Fruit fly (Drosophila melanogaster) whole organism, embryonic: Measurements from ENCODE around the gene cana.
A peak's percentile ranks its signal among the peaks of the same experiment; 100 is the strongest.

Experiments
- Antp ChIP-seq: fragments of 200-800 bp; sonication (Bioruptor generic); optimal IDR thresholded peaks from 3 replicates; lab custom pipeline; 2016; ENCODE audit warnings: missing biosample characterization, missing genetic modification characterization
- Blimp-1 ChIP-seq: fragments of 200-800 bp; sonication (Bioruptor generic); optimal IDR thresholded peaks from 3 replicates; lab custom pipeline; 2018; ENCODE audit warnings: missing biosample characterization, missing genetic modification characterization, mild to moderate bottlenecking, moderate library complexity, missing genetic modification reagents
- CG10267 ChIP-seq: fragments of 200-800 bp; sonication (Bioruptor generic); optimal IDR thresholded peaks from 2 replicates; lab custom pipeline; 2018; ENCODE audit warnings: missing biosample characterization, mild to moderate bottlenecking, missing genetic modification characterization, moderate library complexity
- CG10431 ChIP-seq: fragments of 200-800 bp; sonication (Bioruptor generic); optimal IDR thresholded peaks from 3 replicates; lab custom pipeline; 2018; ENCODE audit warnings: missing biosample characterization, mild to moderate bottlenecking, missing genetic modification characterization
- CG10565 ChIP-seq: fragments of 200-800 bp; sonication (Bioruptor generic); optimal IDR thresholded peaks from 3 replicates; lab custom pipeline; 2016; ENCODE audit warnings: missing biosample characterization, mild to moderate bottlenecking, missing genetic modification characterization
- CG11247 ChIP-seq: fragments of 200-800 bp; sonication (Bioruptor generic); IDR thresholded peaks from 2 replicates; pipeline ENCODE4 v1.3.6; 2022; ENCODE audit warnings: missing biosample characterization, missing genetic modification characterization
- CG11504 ChIP-seq: fragments of 200-800 bp; sonication (Bioruptor generic); optimal IDR thresholded peaks from 3 replicates; lab custom pipeline; 2019; ENCODE audit warnings: missing biosample characterization, mild to moderate bottlenecking, missing genetic modification characterization, moderate library complexity
- CG15696 ChIP-seq: fragments of 200-800 bp; sonication (Bioruptor generic); optimal IDR thresholded peaks from 2 replicates; lab custom pipeline; 2019; ENCODE audit warnings: missing biosample characterization, mild to moderate bottlenecking, missing genetic modification characterization, moderate library complexity
- CG18476 ChIP-seq: fragments of 200-800 bp; sonication (Bioruptor generic); optimal IDR thresholded peaks from 2 replicates; lab custom pipeline; 2016; ENCODE audit warnings: missing biosample characterization, mild to moderate bottlenecking, missing genetic modification characterization
- CG2129 ChIP-seq: fragments of 200-800 bp; sonication (Bioruptor generic); IDR thresholded peaks from 2 replicates; pipeline ENCODE4 v1.3.6; 2022; ENCODE audit warnings: missing biosample characterization, missing genetic modification characterization; ENCODE audit not compliant: partially characterized antibody
- CG2712 ChIP-seq: fragments of 200-800 bp; optimal IDR thresholded peaks from 3 replicates; lab custom pipeline; 2019; ENCODE audit warnings: missing biosample characterization, mild to moderate bottlenecking, missing genetic modification characterization, moderate library complexity
- CG31441 ChIP-seq: fragments of 200-800 bp; sonication (Bioruptor generic); IDR thresholded peaks from 2 replicates; pipeline ENCODE4 v1.3.6; 2022; ENCODE audit warnings: missing biosample characterization, missing genetic modification characterization
- CG32767 ChIP-seq: fragments of 200-800 bp; sonication (Bioruptor generic); IDR thresholded peaks from 2 replicates; pipeline ENCODE4 v1.3.6; 2022; ENCODE audit warnings: missing biosample characterization, missing genetic modification characterization
- CG4730 ChIP-seq: fragments of 200-800 bp; sonication (Bioruptor generic); IDR thresholded peaks from 2 replicates; pipeline ENCODE4 v1.3.6; 2022; ENCODE audit warnings: missing biosample characterization, missing genetic modification characterization
- CG4820 ChIP-seq: fragments of 200-800 bp; sonication (Bioruptor generic); optimal IDR thresholded peaks from 3 replicates; lab custom pipeline; 2016; ENCODE audit warnings: missing biosample characterization, missing genetic modification characterization
- CG7357 ChIP-seq: fragments of 200-800 bp; sonication (Bioruptor generic); IDR thresholded peaks from 3 replicates; pipeline ENCODE4 v1.3.6; 2022; ENCODE audit warnings: missing biosample characterization, missing genetic modification characterization
- CG7987 ChIP-seq: fragments of 200-800 bp; sonication (Bioruptor generic); optimal IDR thresholded peaks from 2 replicates; lab custom pipeline; 2018; ENCODE audit warnings: missing biosample characterization, mild to moderate bottlenecking, missing genetic modification characterization, moderate library complexity
- CG8359 ChIP-seq: fragments of 200-800 bp; sonication (Bioruptor generic); optimal IDR thresholded peaks from 2 replicates; lab custom pipeline; 2017; ENCODE audit warnings: missing biosample characterization, mild to moderate bottlenecking, missing genetic modification characterization, borderline replicate concordance
- CG8388 ChIP-seq: fragments of 200-800 bp; sonication (Bioruptor generic); optimal IDR thresholded peaks from 2 replicates; lab custom pipeline; 2019; ENCODE audit warnings: missing biosample characterization, mild to moderate bottlenecking, missing genetic modification characterization, moderate library complexity
- CG9215 ChIP-seq: fragments of 200-800 bp; sonication (Bioruptor generic); IDR thresholded peaks from 2 replicates; pipeline ENCODE4 v1.3.6; 2022; ENCODE audit warnings: missing biosample characterization, missing genetic modification characterization
- CG9609 ChIP-seq: fragments of 200-800 bp; sonication (Bioruptor generic); optimal IDR thresholded peaks from 3 replicates; lab custom pipeline; 2016; ENCODE audit warnings: missing biosample characterization, missing genetic modification characterization
- D ChIP-seq, 2 experiments: fragments of 200-800 bp in 1 of 2; fragments of >200 bp in 1 of 2; sonication (Bioruptor generic) in 1 of 2; optimal IDR thresholded peaks; 2 replicates in 1 of 2; 3 replicates in 1 of 2; lab custom pipeline; 2017; ENCODE audit warnings: mild to moderate bottlenecking in 1 of 2, missing biosample characterization in 1 of 2, missing genetic modification characterization in 1 of 2, missing genetic modification reagents in 1 of 2
- Doc2 ChIP-seq: fragments of 200-800 bp; sonication (Bioruptor generic); IDR thresholded peaks from 2 replicates; pipeline ENCODE4 v1.3.6; 2022; ENCODE audit warnings: missing biosample characterization, missing genetic modification characterization
- Dp ChIP-seq: fragments of 200-800 bp; sonication (Bioruptor generic); optimal IDR thresholded peaks from 2 replicates; lab custom pipeline; 2018; ENCODE audit warnings: missing biosample characterization, mild to moderate bottlenecking, missing genetic modification characterization, moderate library complexity
- Eip74EF ChIP-seq, 2 experiments: fragments of 200-800 bp in 1 of 2; fragments of >200 bp in 1 of 2; sonication (Bioruptor generic) in 1 of 2; optimal IDR thresholded peaks; 2 replicates each; lab custom pipeline; 2017 to 2019; ENCODE audit warnings: missing biosample characterization in 2 of 2, missing genetic modification characterization in 2 of 2, mild to moderate bottlenecking in 1 of 2, moderate library complexity in 1 of 2
- Elba2 ChIP-seq: fragments of 200-800 bp; sonication (Bioruptor generic); optimal IDR thresholded peaks from 3 replicates; lab custom pipeline; 2016; ENCODE audit warnings: missing biosample characterization, missing genetic modification characterization
- Gug ChIP-seq: fragments of 200-800 bp; sonication (Bioruptor generic); IDR thresholded peaks from 4 replicates; pipeline ENCODE4 v1.3.6; 2022; ENCODE audit warnings: missing biosample characterization, missing genetic modification characterization
- Hey ChIP-seq: fragments of 200-800 bp; sonication (Bioruptor generic); optimal IDR thresholded peaks from 3 replicates; lab custom pipeline; 2018; ENCODE audit warnings: missing biosample characterization, mild to moderate bottlenecking, missing genetic modification characterization
- Hr51 ChIP-seq, 2 experiments: fragments of 200-800 bp; sonication (Bioruptor generic); optimal IDR thresholded peaks; 2 replicates in 1 of 2; 3 replicates in 1 of 2; lab custom pipeline; 2016 to 2018; ENCODE audit warnings: missing biosample characterization in 2 of 2, missing genetic modification characterization in 2 of 2, mild to moderate bottlenecking in 1 of 2, moderate library complexity in 1 of 2
- Lim3 ChIP-seq: fragments of 200-800 bp; sonication (Bioruptor generic); IDR thresholded peaks from 2 replicates; pipeline ENCODE4 v1.3.6; 2022; ENCODE audit warnings: missing biosample characterization, missing genetic modification characterization
- Med ChIP-seq: fragments of 200-800 bp; sonication (Bioruptor generic); peaks from one replicate; lab custom pipeline; 2016; ENCODE audit warnings: missing biosample characterization, missing genetic modification characterization, mild to moderate bottlenecking, inconsistent platforms, moderate library complexity
- NFAT ChIP-seq: fragments of 200-800 bp; sonication (Bioruptor generic); IDR thresholded peaks from 2 replicates; pipeline ENCODE4 v1.3.6; 2022; ENCODE audit warnings: missing biosample characterization, missing genetic modification characterization
- Nf-YC ChIP-seq: fragments of 200-800 bp; optimal IDR thresholded peaks from 3 replicates; lab custom pipeline; 2019; ENCODE audit warnings: missing biosample characterization, mild to moderate bottlenecking, missing genetic modification characterization, moderate library complexity
- Ptx1 ChIP-seq: fragments of 200-800 bp; sonication (Bioruptor generic); IDR thresholded peaks from 2 replicates; pipeline ENCODE4 v1.3.6; 2022; ENCODE audit warnings: missing biosample characterization, missing genetic modification characterization
- Rx ChIP-seq: fragments of 200-800 bp; sonication (Bioruptor generic); IDR thresholded peaks from 2 replicates; pipeline ENCODE4 v1.3.6; 2022; ENCODE audit warnings: missing biosample characterization, missing genetic modification characterization
- Spps ChIP-seq: fragments of 200-800 bp; sonication (Bioruptor generic); optimal IDR thresholded peaks from 2 replicates; lab custom pipeline; 2018; ENCODE audit warnings: missing biosample characterization, mild to moderate bottlenecking, missing genetic modification characterization
- bbx ChIP-seq: fragments of 200-800 bp; sonication (Bioruptor generic); IDR thresholded peaks from 2 replicates; pipeline ENCODE4 v1.3.6; 2022; ENCODE audit warnings: missing biosample characterization, missing genetic modification characterization; ENCODE audit not compliant: partially characterized antibody
- bsh ChIP-seq, 2 experiments: fragments of 200-800 bp; sonication (Bioruptor generic); optimal IDR thresholded peaks; 2 replicates each; lab custom pipeline; 2017 to 2018; ENCODE audit warnings: mild to moderate bottlenecking in 2 of 2, missing biosample characterization in 2 of 2, missing genetic modification characterization in 2 of 2, moderate library complexity in 1 of 2
- chn ChIP-seq: fragments of 200-800 bp; sonication (Bioruptor generic); optimal IDR thresholded peaks from 2 replicates; lab custom pipeline; 2016; ENCODE audit warnings: missing biosample characterization, missing genetic modification characterization
- crol ChIP-seq: fragments of 200-800 bp; sonication (Bioruptor generic); IDR thresholded peaks from 2 replicates; pipeline ENCODE4 v1.3.6; 2022; ENCODE audit warnings: missing biosample characterization, missing genetic modification characterization
- dm ChIP-seq: fragments of 200-800 bp; sonication (Bioruptor generic); optimal IDR thresholded peaks from 3 replicates; lab custom pipeline; 2016; ENCODE audit warnings: missing biosample characterization, missing genetic modification characterization
- dysf ChIP-seq: fragments of 200-800 bp; sonication (Bioruptor generic); IDR thresholded peaks from 3 replicates; pipeline ENCODE4 v1.3.6; 2022; ENCODE audit warnings: missing biosample characterization, missing genetic modification characterization
- en ChIP-seq: fragments of 200-800 bp; sonication (Bioruptor generic); optimal IDR thresholded peaks from 2 replicates; lab custom pipeline; 2016; ENCODE audit warnings: missing biosample characterization, missing genetic modification characterization
- gsb ChIP-seq: fragments of 200-800 bp; sonication (Bioruptor generic); IDR thresholded peaks from 2 replicates; pipeline ENCODE4 v1.3.6; 2022; ENCODE audit warnings: missing biosample characterization, missing genetic modification characterization
- hkb ChIP-seq, 2 experiments: fragments of 200-800 bp in 1 of 2; fragments of >200 bp in 1 of 2; sonication (Bioruptor generic) in 1 of 2; IDR thresholded peaks in 1 of 2; optimal IDR thresholded peaks in 1 of 2; 2 replicates each; pipeline versions ENCODE4 v1.3.6 to Lab custom; 2017 to 2022; ENCODE audit warnings: missing biosample characterization in 1 of 2, missing genetic modification characterization in 1 of 2
- lbe ChIP-seq: fragments of 200-800 bp; sonication (Bioruptor generic); optimal IDR thresholded peaks from 2 replicates; lab custom pipeline; 2016; ENCODE audit warnings: missing biosample characterization, mild to moderate bottlenecking, missing genetic modification characterization
- mirr ChIP-seq: fragments of 200-800 bp; sonication (Bioruptor generic); optimal IDR thresholded peaks from 3 replicates; lab custom pipeline; 2018; ENCODE audit warnings: missing biosample characterization, mild to moderate bottlenecking, missing genetic modification characterization
- pho ChIP-seq: fragments of 200-800 bp; sonication (Bioruptor generic); optimal IDR thresholded peaks from 2 replicates; lab custom pipeline; 2016; ENCODE audit warnings: missing biosample characterization, missing genetic modification characterization
- yki ChIP-seq: fragments of >200 bp; optimal IDR thresholded peaks from 3 replicates; lab custom pipeline; 2018
- zfh2 ChIP-seq: fragments of 200-800 bp; sonication (Bioruptor generic); optimal IDR thresholded peaks from 2 replicates; lab custom pipeline; 2016; ENCODE audit warnings: missing biosample characterization, missing genetic modification characterization

cana gene

dm6 chr2L:11222079-11222478, 47.5 kb upstream of the cana start (continued):
- TF ChIP-seq CG4820, result no peak
- peak in 1 of 2 experiments; percentile 38 for TF ChIP-seq bsh (GFP tag; optimal IDR thresholded peaks at IDR 0.05; lab: Kevin White, UChicago)
- TF ChIP-seq CG9609 (GFP tag; lab: Kevin White, UChicago), result no peak
- TF ChIP-seq CG11504 (tag; lab: Kevin White, UChicago), result peak; percentile 1
- TF ChIP-seq Eip74EF (GFP tag; optimal IDR thresholded peaks at IDR 0.05; lab: Kevin White, UChicago), result no peak
- TF ChIP-seq Rx (GFP tag; lab: Robert Waterston, UW), result peak; percentile 29; the same call in 1 of the 2 replicates
- TF ChIP-seq yki (lab: Kevin White, UChicago), result no peak
- 0 out of 2 replicates have a peak, but pooled peaks have one; percentile 11 for TF ChIP-seq CG4730
- 0 out of 2 replicates have a peak, but pooled peaks have one; percentile 28 for TF ChIP-seq Ptx1 (GFP tag; lab: Robert Waterston, UW)
- no peak for TF ChIP-seq CG10267 (tag; lab: Kevin White, UChicago)
- TF ChIP-seq Antp (GFP tag; lab: Kevin White, UChicago), result no peak
- TF ChIP-seq D (optimal IDR thresholded peaks at IDR 0.05; lab: Kevin White, UChicago), result no peak
- no peak for TF ChIP-seq D (GFP tag; optimal IDR thresholded peaks at IDR 0.05; lab: Kevin White, UChicago)
- TF ChIP-seq mirr (GFP tag; lab: Kevin White, UChicago), result no peak
- no peak for TF ChIP-seq CG8359 (GFP tag; lab: Kevin White, UChicago)
- TF ChIP-seq chn, result peak; percentile 23
- no peak for TF ChIP-seq CG2129 (GFP tag; lab: Robert Waterston, UW)
- peak in 1 of 2 experiments; percentile 6 for TF ChIP-seq Hr51 (GFP tag; optimal IDR thresholded peaks at IDR 0.05; lab: Kevin White, UChicago)
- TF ChIP-seq Elba2 (GFP tag; lab: Kevin White, UChicago), result no peak
- TF ChIP-seq Nf-YC, result no peak
- TF ChIP-seq Hey (tag; lab: Kevin White, UChicago), result no peak
- no peak for TF ChIP-seq CG10565 (GFP tag; lab: Kevin White, UChicago)
- TF ChIP-seq CG2712 (tag; lab: Kevin White, UChicago), result peak; percentile 23
- TF ChIP-seq CG11247, result peak; percentile 52
- TF ChIP-seq Lim3 (GFP tag; lab: Robert Waterston, UW), result no peak
- TF ChIP-seq zfh2 (GFP tag; lab: Kevin White, UChicago), result no peak
- TF ChIP-seq NFAT, result no peak
- no peak for TF ChIP-seq CG10431 (GFP tag; lab: Kevin White, UChicago)
- TF ChIP-seq CG7357 (GFP tag; lab: Robert Waterston, UW), result no peak
- TF ChIP-seq hkb (optimal IDR thresholded peaks at IDR 0.05; lab: Kevin White, UChicago), result no peak
- TF ChIP-seq hkb (GFP tag; IDR thresholded peaks at IDR 0.05; lab: Robert Waterston, UW), result peak; percentile 30; the same call in 1 of the 2 replicates
- TF ChIP-seq CG7987 (GFP tag; lab: Kevin White, UChicago), result no peak
- peak; percentile 12 for TF ChIP-seq CG8388 (GFP tag; lab: Kevin White, UChicago)
- TF ChIP-seq CG32767, result 0 out of 2 replicates have a peak, but pooled peaks have one; percentile 34
- TF ChIP-seq bbx (GFP tag; lab: Robert Waterston, UW), result no peak
- no peak for TF ChIP-seq crol (GFP tag; lab: Robert Waterston, UW)
- peak; percentile 6 for TF ChIP-seq Med
- TF ChIP-seq lbe, result no peak
- no peak for TF ChIP-seq Dp (GFP tag; lab: Kevin White, UChicago)
- no peak for TF ChIP-seq Spps
- no peak for TF ChIP-seq CG9215 (GFP tag; lab: Robert Waterston, UW)
- TF ChIP-seq CG31441 (GFP tag; lab: Robert Waterston, UW), result no peak
- TF ChIP-seq Blimp-1 (GFP tag; lab: Kevin White, UChicago), result peak; percentile 36
- TF ChIP-seq CG18476 (GFP tag; lab: Kevin White, UChicago), result no peak
- no peak for TF ChIP-seq pho (GFP tag; lab: Kevin White, UChicago)
- no peak for TF ChIP-seq CG15696
- no peak for TF ChIP-seq en (GFP tag; lab: Kevin White, UChicago)
- TF ChIP-seq Doc2 (GFP tag; lab: Robert Waterston, UW), result no peak
- TF ChIP-seq Gug (GFP tag; lab: Robert Waterston, UW), result 0 out of 4 replicates have a peak, but pooled peaks have one; percentile 26
- TF ChIP-seq dm (GFP tag; lab: Kevin White, UChicago), result no peak
- TF ChIP-seq dysf (GFP tag; lab: Robert Waterston, UW), result 0 out of 3 replicates have a peak, but pooled peaks have one; percentile 23
- TF ChIP-seq gsb (GFP tag; lab: Robert Waterston, UW), result no peak
